Fruit fly (Drosophila melanogaster) whole organism, pupa: ENCODE data around the gene mAChR-C.

Experiments used
- CG12605 ChIP-seq: fragments of 200-800 bp; sonication (Bioruptor generic); IDR thresholded peaks from 2 replicates; pipeline ENCODE4 v1.3.6; 2022; ENCODE audit warnings: missing biosample characterization, missing genetic modification characterization
- CG14655 ChIP-seq: fragments of 200-800 bp; sonication (Bioruptor generic); optimal IDR thresholded peaks from 3 replicates; lab custom pipeline; 2017; ENCODE audit warnings: mild to moderate bottlenecking, missing biosample characterization, missing genetic modification reagents, missing genetic modification characterization
- CG15710 ChIP-seq: fragments of 200-800 bp; sonication (Bioruptor generic); optimal IDR thresholded peaks from 2 replicates; lab custom pipeline; 2018; ENCODE audit warnings: missing biosample characterization, mild to moderate bottlenecking, missing genetic modification characterization, moderate library complexity
- CG4496 ChIP-seq: fragments of 200-800 bp; sonication (Bioruptor generic); IDR thresholded peaks from 3 replicates; pipeline ENCODE4 v1.3.6; 2022; ENCODE audit warnings: missing biosample characterization, missing genetic modification characterization
- CG8159 ChIP-seq: fragments of 200-800 bp; sonication (Bioruptor generic); optimal IDR thresholded peaks from 3 replicates; lab custom pipeline; 2018; ENCODE audit warnings: missing biosample characterization, mild to moderate bottlenecking, missing genetic modification characterization, moderate library complexity
- D1 ChIP-seq: fragments of 200-800 bp; sonication (Bioruptor generic); optimal IDR thresholded peaks from 2 replicates; lab custom pipeline; 2018; ENCODE audit warnings: missing biosample characterization, mild to moderate bottlenecking, missing genetic modification characterization, moderate library complexity
- EcR ChIP-seq: fragments of 200-800 bp; sonication (Bioruptor generic); optimal IDR thresholded peaks from 3 replicates; lab custom pipeline; 2019; ENCODE audit warnings: missing biosample characterization, missing genetic modification characterization, mild to moderate bottlenecking, moderate library complexity, missing genetic modification reagents
- Pif1A ChIP-seq: fragments of 200-800 bp; sonication (Bioruptor generic); optimal IDR thresholded peaks from 3 replicates; lab custom pipeline; 2016; ENCODE audit warnings: missing biosample characterization, missing genetic modification characterization
- Pif1B ChIP-seq: fragments of 200-800 bp; sonication (Bioruptor generic); optimal IDR thresholded peaks from 3 replicates; lab custom pipeline; 2016; ENCODE audit warnings: missing biosample characterization, missing genetic modification characterization
- fd96Ca ChIP-seq: fragments of 200-800 bp; sonication (Bioruptor generic); IDR thresholded peaks from 3 replicates; pipeline ENCODE4 v1.3.6; 2022; ENCODE audit warnings: missing biosample characterization, missing genetic modification characterization

- TF ChIP-seq Pif1A (GFP tag; lab: Kevin White, UChicago) = no peak
- no peak for TF ChIP-seq CG15710 (tag; lab: Kevin White, UChicago)
- TF ChIP-seq CG4496 = no peak
- TF ChIP-seq D1 (tag; lab: Kevin White, UChicago) = no peak
- TF ChIP-seq fd96Ca = no peak
- TF ChIP-seq EcR (GFP tag; lab: Kevin White, UChicago) = no peak
- TF ChIP-seq CG12605 = no peak
- TF ChIP-seq Pif1B (GFP tag; lab: Kevin White, UChicago) = no peak
- TF ChIP-seq CG14655 (GFP tag; lab: Kevin White, UChicago) = no peak
- no peak for TF ChIP-seq CG8159
Observed at dm6 chrX:6824203-6824602, 8.3 kb downstream of the mAChR-C start, which contains the start of gene nonC.
